Worm (Caenorhabditis elegans) whole organism, L4 larva: ENCODE data around the gene W10G6.1.

Experiments
- ama-1 ChIP-seq: fragments of 150-350 bp; optimal IDR thresholded peaks from 2 replicates; lab custom pipeline; 2014; ENCODE audit warnings: inconsistent platforms, mixed read lengths
- ceh-82 ChIP-seq: sonication (generic microtip); optimal IDR thresholded peaks from 2 replicates; lab custom pipeline; 2017; ENCODE audit warnings: missing biosample characterization, missing genetic modification characterization
- daf-12 ChIP-seq: fragments of 150-350 bp; optimal IDR thresholded peaks from 2 replicates; lab custom pipeline; 2014; ENCODE audit warnings: missing biosample characterization, missing genetic modification reagents, missing genetic modification characterization
- egl-27 ChIP-seq: sonication (generic microtip); optimal IDR thresholded peaks from 3 replicates; lab custom pipeline; 2017; ENCODE audit warnings: missing biosample characterization, missing genetic modification reagents, missing genetic modification characterization
- lin-13 ChIP-seq: fragments of 150-350 bp; optimal IDR thresholded peaks from 2 replicates; lab custom pipeline; 2014; ENCODE audit warnings: missing biosample characterization, missing genetic modification reagents, missing genetic modification characterization
- lin-15B ChIP-seq: fragments of 150-350 bp; sonication (generic microtip); optimal IDR thresholded peaks from 3 replicates; lab custom pipeline; 2014; ENCODE audit warnings: missing biosample characterization, missing genetic modification characterization
- lin-29 ChIP-seq: fragments of 200-800 bp; sonication (Bioruptor generic); IDR thresholded peaks from 2 replicates; pipeline ENCODE4 v1.3.6; 2022; ENCODE audit warnings: missing genetic modification reagents, missing genetic modification characterization, missing compliant biosample characterization
- mdl-1 ChIP-seq, 2 experiments: fragments of 150-350 bp in 1 of 2; sonication (generic microtip) in 1 of 2; optimal IDR thresholded peaks; 2 replicates each; lab custom pipeline; 2014 to 2017; ENCODE audit warnings: missing biosample characterization in 2 of 2, missing genetic modification characterization in 2 of 2
- unc-39 ChIP-seq: sonication (generic microtip); optimal IDR thresholded peaks from 2 replicates; lab custom pipeline; 2017; ENCODE audit warnings: missing biosample characterization, missing genetic modification characterization
- ztf-11 ChIP-seq: fragments of 150-350 bp; optimal IDR thresholded peaks from 2 replicates; lab custom pipeline; 2014; ENCODE audit warnings: missing biosample characterization, missing genetic modification characterization

ce11 chrX:16217108-16217507 is 27.9 kb upstream of the W10G6.1 start, which contains the start of gene F23A7.1:
- no peak for TF ChIP-seq unc-39 (tag; lab: Kevin White, UChicago)
- TF ChIP-seq mdl-1 (tag; optimal IDR thresholded peaks at IDR 0.05; lab: Kevin White, UChicago), result no peak
- no peak for TF ChIP-seq egl-27
- no peak for TF ChIP-seq daf-12 (tag; lab: Kevin White, UChicago)
- TF ChIP-seq lin-13, result no peak
- TF ChIP-seq lin-29 (GFP tag; lab: Robert Waterston, UW), result no peak
- no peak for TF ChIP-seq ceh-82
- TF ChIP-seq ztf-11 (tag; lab: Kevin White, UChicago), result no peak
- no peak for TF ChIP-seq lin-15B
- no peak for TF ChIP-seq ama-1 (lab: Kevin White, UChicago)
